Fruit fly (Drosophila melanogaster) whole organism, wandering third instar larva: ENCODE data around the gene CG11162.

Experiments
- CG9705 ChIP-seq: fragments of 200-800 bp; sonication (Bioruptor generic); optimal IDR thresholded peaks from 2 replicates; lab custom pipeline; 2018; ENCODE audit warnings: missing biosample characterization, mild to moderate bottlenecking, missing genetic modification characterization
- Mio ChIP-seq: sonication (Bioruptor generic); optimal IDR thresholded peaks from 2 replicates; lab custom pipeline; 2016; ENCODE audit warnings: missing biosample characterization, missing genetic modification characterization
- Myc ChIP-seq: fragments of >200 bp; optimal IDR thresholded peaks from 2 replicates; lab custom pipeline; 2017
- br ChIP-seq: fragments of 200-800 bp; sonication (Bioruptor generic); optimal IDR thresholded peaks from 2 replicates; lab custom pipeline; 2016; ENCODE audit warnings: missing biosample characterization, missing genetic modification characterization
- dmrt93B ChIP-seq: fragments of 200-800 bp; sonication (Bioruptor generic); optimal IDR thresholded peaks from 2 replicates; lab custom pipeline; 2018; ENCODE audit warnings: missing biosample characterization, mild to moderate bottlenecking, missing genetic modification characterization
- fru ChIP-seq: fragments of 200-800 bp; sonication (Bioruptor generic); optimal IDR thresholded peaks from 3 replicates; lab custom pipeline; 2016; ENCODE audit warnings: missing biosample characterization, mild to moderate bottlenecking, missing genetic modification characterization
- h ChIP-seq: fragments of 200-800 bp; sonication (Bioruptor generic); optimal IDR thresholded peaks from 3 replicates; lab custom pipeline; 2016; ENCODE audit warnings: missing biosample characterization, mild to moderate bottlenecking, missing genetic modification characterization
- pan ChIP-seq: fragments of >200 bp; optimal IDR thresholded peaks from 2 replicates; lab custom pipeline; 2017
- sv ChIP-seq: fragments of 200-800 bp; sonication (Bioruptor generic); optimal IDR thresholded peaks from 3 replicates; lab custom pipeline; 2016; ENCODE audit warnings: missing biosample characterization, missing genetic modification characterization
- usp ChIP-seq: fragments of >200 bp; optimal IDR thresholded peaks from 2 replicates; lab custom pipeline; 2017; ENCODE audit warnings: missing biosample characterization, missing genetic modification characterization

DNA sequence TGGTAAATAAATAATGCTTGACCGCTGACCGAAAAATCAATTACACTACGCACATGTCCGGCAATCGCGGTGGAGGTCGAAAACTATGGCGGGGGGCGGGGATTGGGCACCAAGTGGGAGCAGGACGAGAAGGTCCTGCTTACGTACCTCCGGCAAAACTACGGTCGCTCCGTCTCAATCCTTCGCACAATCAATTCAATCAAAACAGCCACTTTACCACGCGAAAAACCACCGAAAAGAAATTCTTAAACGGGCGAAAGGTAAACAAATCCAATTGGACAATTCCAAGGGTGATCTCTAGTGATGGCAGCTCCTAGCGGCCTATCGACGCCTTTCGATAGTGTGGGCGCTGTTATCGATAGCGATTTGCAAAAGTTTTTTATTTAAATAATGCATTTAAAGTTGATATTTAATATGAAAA, 41.3 kb downstream of the CG11162 start, which contains the start of gene Nadsyn:
- TF ChIP-seq CG9705 (GFP tag; lab: Kevin White, UChicago), result no peak
- TF ChIP-seq pan, result no peak
- no peak for TF ChIP-seq h (GFP tag; lab: Kevin White, UChicago)
- TF ChIP-seq br, result no peak
- no peak for TF ChIP-seq Myc (lab: Kevin White, UChicago)
- TF ChIP-seq fru (GFP tag; lab: Kevin White, UChicago), result no peak
- no peak for TF ChIP-seq Mio (GFP tag; lab: Kevin White, UChicago)
- no peak for TF ChIP-seq sv (GFP tag; lab: Kevin White, UChicago)
- no peak for TF ChIP-seq usp (GFP tag; lab: Kevin White, UChicago)
- no peak for TF ChIP-seq dmrt93B (GFP tag; lab: Kevin White, UChicago)
